Worm (Caenorhabditis elegans) whole organism, L4 larva: ENCODE measurements around the gene F53C3.7.

Experiments
- F10B5.3 ChIP-seq: sonication (generic microtip); optimal IDR thresholded peaks from 2 replicates; lab custom pipeline; 2016; ENCODE audit warnings: mild to moderate bottlenecking, missing genetic modification characterization, missing compliant biosample characterization
- F37D6.2 ChIP-seq: sonication (generic microtip); optimal IDR thresholded peaks from 2 replicates; lab custom pipeline; 2016; ENCODE audit warnings: mild to moderate bottlenecking, missing genetic modification characterization, missing compliant biosample characterization
- R02D3.7 ChIP-seq: fragments of 150-350 bp; sonication (generic microtip); optimal IDR thresholded peaks from 3 replicates; lab custom pipeline; 2014; ENCODE audit warnings: missing biosample characterization, missing genetic modification characterization
- Y105C5A.15 ChIP-seq: fragments of 200-800 bp; sonication (Bioruptor generic); IDR thresholded peaks from 2 replicates; pipeline ENCODE4 v1.3.6; 2022; ENCODE audit warnings: missing genetic modification characterization, missing compliant biosample characterization
- Y48G9A.11 ChIP-seq: fragments of 200-800 bp; sonication (Bioruptor generic); IDR thresholded peaks from 2 replicates; pipeline ENCODE4 v1.3.6; 2022; ENCODE audit warnings: missing genetic modification reagents, missing genetic modification characterization, missing compliant biosample characterization
- Y75B8A.6 ChIP-seq: fragments of 200-800 bp; sonication (Bioruptor generic); IDR thresholded peaks from 2 replicates; pipeline ENCODE4 v1.3.6; 2022; ENCODE audit warnings: missing genetic modification reagents, missing genetic modification characterization, missing compliant biosample characterization
- ZK337.2 ChIP-seq: fragments of 200-800 bp; sonication (Bioruptor generic); IDR thresholded peaks from 2 replicates; pipeline ENCODE4 v1.3.6; 2022; ENCODE audit warnings: missing genetic modification reagents, missing genetic modification characterization, missing compliant biosample characterization
- aha-1 ChIP-seq: fragments of 150-350 bp; peaks from one replicate; lab custom pipeline; 2014; ENCODE audit warnings: missing biosample characterization, missing genetic modification characterization
- arid-1 ChIP-seq: fragments of 200-800 bp; sonication (Bioruptor generic); conservative IDR thresholded peaks from 2 replicates; pipeline ENCODE4 v1.3.6; 2022; ENCODE audit warnings: missing genetic modification reagents, missing genetic modification characterization, missing compliant biosample characterization
- ceh-28 ChIP-seq: fragments of 150-350 bp; optimal IDR thresholded peaks from 2 replicates; lab custom pipeline; 2014; ENCODE audit warnings: missing biosample characterization, missing genetic modification reagents, missing genetic modification characterization
- ceh-32 ChIP-seq: sonication (generic microtip); optimal IDR thresholded peaks from 2 replicates; lab custom pipeline; 2016; ENCODE audit warnings: mild to moderate bottlenecking, missing genetic modification characterization, missing compliant biosample characterization; ENCODE audit not compliant: poor library complexity
- ces-1 ChIP-seq: fragments of 150-350 bp; sonication (generic microtip); optimal IDR thresholded peaks from 4 replicates; lab custom pipeline; 2014; ENCODE audit warnings: missing biosample characterization, missing genetic modification reagents, missing genetic modification characterization
- cey-2 ChIP-seq: sonication (generic microtip); optimal IDR thresholded peaks from 3 replicates; lab custom pipeline; 2017; ENCODE audit warnings: missing genetic modification characterization, mild to moderate bottlenecking, missing compliant biosample characterization, antibody characterized with exemption, borderline replicate concordance; ENCODE audit not compliant: insufficient read depth
- daf-16 ChIP-seq, 3 experiments: sonication (generic microtip); optimal IDR thresholded peaks; 2 replicates each; lab custom pipeline; 2016 to 2017; ENCODE audit warnings: missing genetic modification characterization in 3 of 3, missing genetic modification reagents in 3 of 3, mild to moderate bottlenecking in 2 of 3, missing compliant biosample characterization in 2 of 3, missing biosample characterization in 1 of 3, moderate library complexity in 1 of 3
- daf-19 ChIP-seq: fragments of 200-800 bp; sonication (Bioruptor generic); conservative IDR thresholded peaks from 2 replicates; pipeline ENCODE4 v1.3.6; 2022; ENCODE audit warnings: missing genetic modification characterization, missing compliant biosample characterization
- dmd-6 ChIP-seq: fragments of 200-800 bp; sonication (Bioruptor generic); IDR thresholded peaks from 2 replicates; pipeline ENCODE4 v1.3.6; 2022; ENCODE audit warnings: missing genetic modification reagents, missing genetic modification characterization, missing compliant biosample characterization
- dmd-9 ChIP-seq: fragments of 200-800 bp; sonication (Bioruptor generic); IDR thresholded peaks from 2 replicates; pipeline ENCODE4 v1.3.6; 2022; ENCODE audit warnings: missing genetic modification reagents, missing genetic modification characterization, missing compliant biosample characterization
- dpl-1 ChIP-seq: fragments of 150-350 bp; optimal IDR thresholded peaks from 2 replicates; lab custom pipeline; 2014; ENCODE audit warnings: missing biosample characterization, missing genetic modification reagents, missing genetic modification characterization
- duxl-1 ChIP-seq: sonication (generic microtip); optimal IDR thresholded peaks from 2 replicates; lab custom pipeline; 2016; ENCODE audit warnings: mild to moderate bottlenecking, missing genetic modification characterization, moderate library complexity, missing compliant biosample characterization; ENCODE audit not compliant: poor library complexity
- egl-27 ChIP-seq: sonication (generic microtip); optimal IDR thresholded peaks from 3 replicates; lab custom pipeline; 2017; ENCODE audit warnings: missing biosample characterization, missing genetic modification reagents, missing genetic modification characterization
- egl-43 ChIP-seq: fragments of 200-800 bp; sonication (Bioruptor generic); IDR thresholded peaks from 2 replicates; pipeline ENCODE4 v1.3.6; 2022; ENCODE audit warnings: missing genetic modification reagents, missing genetic modification characterization, missing compliant biosample characterization
- fos-1 ChIP-seq: fragments of 150-350 bp; optimal IDR thresholded peaks from 2 replicates; lab custom pipeline; 2014; ENCODE audit warnings: missing biosample characterization, missing genetic modification characterization
- hif-1 ChIP-seq, 2 experiments: sonication (generic microtip); optimal IDR thresholded peaks; 2 replicates each; lab custom pipeline; 2016 to 2017; ENCODE audit warnings: missing compliant biosample characterization in 2 of 2, missing genetic modification characterization in 2 of 2, missing genetic modification reagents in 2 of 2, missing genotype in 2 of 2, mild to moderate bottlenecking in 1 of 2
- hlh-11 ChIP-seq: fragments of 200-800 bp; sonication (Bioruptor generic); optimal IDR thresholded peaks from 2 replicates; lab custom pipeline; 2018; ENCODE audit warnings: mild to moderate bottlenecking, missing genetic modification characterization, missing compliant biosample characterization
- hmg-1.1 ChIP-seq: fragments of 200-800 bp; sonication (Bioruptor generic); IDR thresholded peaks from 2 replicates; pipeline ENCODE4 v1.3.6; 2022; ENCODE audit warnings: missing genetic modification reagents, missing genetic modification characterization, missing compliant biosample characterization
- mdl-1 ChIP-seq, 2 experiments: fragments of 150-350 bp in 1 of 2; sonication (generic microtip) in 1 of 2; optimal IDR thresholded peaks; 2 replicates each; lab custom pipeline; 2014 to 2017; ENCODE audit warnings: missing biosample characterization in 2 of 2, missing genetic modification characterization in 2 of 2
- mes-2 ChIP-seq: sonication (generic microtip); optimal IDR thresholded peaks from 2 replicates; lab custom pipeline; 2016; ENCODE audit warnings: missing genotype, mild to moderate bottlenecking, missing genetic modification characterization, missing compliant biosample characterization; ENCODE audit not compliant: poor library complexity, severe bottlenecking
- nhr-11 ChIP-seq: fragments of 150-350 bp; optimal IDR thresholded peaks from 2 replicates; lab custom pipeline; 2014; ENCODE audit warnings: missing biosample characterization, missing genetic modification characterization
- nhr-111 ChIP-seq: fragments of 200-800 bp; sonication (Bioruptor generic); optimal IDR thresholded peaks from 2 replicates; lab custom pipeline; 2018; ENCODE audit warnings: mild to moderate bottlenecking, missing genetic modification characterization, missing compliant biosample characterization
- nhr-237 ChIP-seq: sonication (generic microtip); optimal IDR thresholded peaks from 2 replicates; lab custom pipeline; 2017; ENCODE audit warnings: missing biosample characterization, missing genetic modification characterization
- nhr-28 ChIP-seq: fragments of 150-350 bp; optimal IDR thresholded peaks from 2 replicates; lab custom pipeline; 2014; ENCODE audit warnings: missing biosample characterization, missing genetic modification characterization
- nhr-41 ChIP-seq: fragments of 200-800 bp; sonication (Bioruptor generic); IDR thresholded peaks from 2 replicates; pipeline ENCODE4 v1.3.6; 2022; ENCODE audit warnings: missing genetic modification reagents, missing genetic modification characterization, missing compliant biosample characterization
- nhr-48 ChIP-seq: sonication (generic microtip); optimal IDR thresholded peaks from 2 replicates; lab custom pipeline; 2016; ENCODE audit warnings: mild to moderate bottlenecking, missing genetic modification characterization, missing compliant biosample characterization
- php-3 ChIP-seq: fragments of 200-800 bp; sonication (Bioruptor generic); IDR thresholded peaks from 2 replicates; pipeline ENCODE4 v1.3.6; 2022; ENCODE audit warnings: missing genetic modification reagents, missing genetic modification characterization, missing compliant biosample characterization
- rbr-2 ChIP-seq: sonication (generic microtip); optimal IDR thresholded peaks from 2 replicates; lab custom pipeline; 2016; ENCODE audit warnings: missing genotype, missing genetic modification characterization, missing compliant biosample characterization
- set-16 ChIP-seq: fragments of 200-800 bp; sonication (Bioruptor generic); IDR thresholded peaks from 2 replicates; pipeline ENCODE4 v1.3.6; 2022; ENCODE audit warnings: missing genetic modification reagents, missing genetic modification characterization, missing compliant biosample characterization
- spr-3 ChIP-seq: fragments of 200-800 bp; sonication (Bioruptor generic); optimal IDR thresholded peaks from 2 replicates; lab custom pipeline; 2018; ENCODE audit warnings: mild to moderate bottlenecking, missing genetic modification characterization, missing compliant biosample characterization
- tag-97 ChIP-seq: fragments of 200-800 bp; sonication (Bioruptor generic); IDR thresholded peaks from 2 replicates; pipeline ENCODE4 v1.3.6; 2022; ENCODE audit warnings: missing genetic modification characterization, missing compliant biosample characterization
- tra-1 ChIP-seq: fragments of 200-800 bp; sonication (Bioruptor generic); IDR thresholded peaks from 2 replicates; pipeline ENCODE4 v1.3.6; 2022; ENCODE audit warnings: missing genetic modification reagents, missing genetic modification characterization, missing compliant biosample characterization
- unc-130 ChIP-seq: sonication (generic microtip); optimal IDR thresholded peaks from 2 replicates; lab custom pipeline; 2016; ENCODE audit warnings: missing genetic modification reagents, missing genetic modification characterization, missing compliant biosample characterization
- unc-62 ChIP-seq, 3 experiments: fragments of 150-350 bp in 1 of 3; sonication (generic microtip); optimal IDR thresholded peaks in 2 of 3; peaks in 1 of 3; 1 replicate in 1 of 3; 2 replicates in 2 of 3; lab custom pipeline; 2014 to 2017; ENCODE audit warnings: missing biosample characterization in 3 of 3, missing genetic modification characterization in 3 of 3, missing genetic modification reagents in 3 of 3, missing genotype in 1 of 3
- zag-1 ChIP-seq: fragments of 150-350 bp; optimal IDR thresholded peaks from 2 replicates; lab custom pipeline; 2014; ENCODE audit warnings: missing biosample characterization, missing genetic modification characterization
- zfp-2 ChIP-seq: sonication (generic microtip); optimal IDR thresholded peaks from 2 replicates; lab custom pipeline; 2016; ENCODE audit warnings: mild to moderate bottlenecking, missing genetic modification characterization, missing compliant biosample characterization

The F53C3.7 gene

DNA sequence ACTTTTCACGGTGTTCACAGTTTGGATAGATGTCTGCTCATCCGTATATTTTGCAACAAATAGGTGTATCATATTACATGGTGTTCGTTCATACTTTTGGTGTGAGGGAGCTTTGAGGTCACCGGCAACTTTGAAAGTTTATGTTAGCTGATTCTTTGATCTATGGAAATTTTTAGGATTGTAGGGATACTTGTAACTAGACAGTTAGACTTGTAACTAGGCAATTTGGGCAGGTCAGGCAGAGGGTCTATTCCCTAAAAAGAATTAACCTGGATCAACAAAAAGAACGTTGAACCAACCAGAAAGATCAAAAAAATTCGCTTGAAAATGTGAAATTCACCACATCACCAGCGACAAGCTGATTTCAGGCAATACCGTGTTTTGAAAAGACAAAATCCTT is 944 bp upstream of the F53C3.7 start:
- TF ChIP-seq zfp-2 (tag; lab: Kevin White, UChicago) = no peak
- TF ChIP-seq php-3 (GFP tag; lab: Robert Waterston, UW) = no peak
- TF ChIP-seq aha-1 (tag; lab: Kevin White, UChicago) = peak; percentile 93
- TF ChIP-seq, all 104 proteins: peak for 1

DNA sequence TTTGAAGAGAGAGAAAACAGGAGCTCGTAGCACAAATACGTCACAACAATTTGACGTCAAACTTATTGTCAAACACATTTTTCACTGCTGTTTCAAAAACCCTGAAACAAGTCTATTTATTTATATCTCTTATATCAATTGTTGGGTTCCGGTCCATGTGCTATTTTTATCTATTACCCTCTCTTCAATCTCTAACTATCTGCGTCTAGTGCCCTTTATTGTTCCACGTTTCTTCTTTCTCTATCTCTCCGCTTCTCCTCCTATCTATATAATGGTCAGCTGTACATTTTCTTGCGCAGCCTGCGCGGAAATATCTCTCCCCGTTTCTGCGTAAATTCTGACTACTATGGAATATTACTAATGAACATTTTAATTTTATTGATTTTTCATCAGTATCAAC is 2.1 kb downstream of the F53C3.7 start:
- TF ChIP-seq dpl-1 (GFP tag; lab: Kevin White, UChicago) (no peak), set-16 (no peak), duxl-1 (peak; percentile 52), cey-2 (tag; lab: Kevin White, UChicago) (no peak), fos-1 (tag; lab: Kevin White, UChicago) (no peak), hlh-11 (peak; percentile 67), dmd-9 (GFP tag; lab: Robert Waterston, UW) (no peak), F10B5.3 (tag; lab: Kevin White, UChicago) (no peak), spr-3 (no peak), daf-16 (GFP tag; optimal IDR thresholded peaks at IDR 0.05; lab: Kevin White, UChicago) (peak in 1 of 2 experiments; percentile 73), daf-16 (tag; optimal IDR thresholded peaks at IDR 0.05; lab: Kevin White, UChicago) (no peak), mdl-1 (tag; optimal IDR thresholded peaks at IDR 0.05; lab: Kevin White, UChicago) (peak in 1 of 2 experiments; percentile 77), egl-43 (no peak), nhr-28 (tag; lab: Kevin White, UChicago) (peak; percentile 42), nhr-237 (tag; lab: Kevin White, UChicago) (no peak), aha-1 (tag; lab: Kevin White, UChicago) (peak; percentile 92)

DNA sequence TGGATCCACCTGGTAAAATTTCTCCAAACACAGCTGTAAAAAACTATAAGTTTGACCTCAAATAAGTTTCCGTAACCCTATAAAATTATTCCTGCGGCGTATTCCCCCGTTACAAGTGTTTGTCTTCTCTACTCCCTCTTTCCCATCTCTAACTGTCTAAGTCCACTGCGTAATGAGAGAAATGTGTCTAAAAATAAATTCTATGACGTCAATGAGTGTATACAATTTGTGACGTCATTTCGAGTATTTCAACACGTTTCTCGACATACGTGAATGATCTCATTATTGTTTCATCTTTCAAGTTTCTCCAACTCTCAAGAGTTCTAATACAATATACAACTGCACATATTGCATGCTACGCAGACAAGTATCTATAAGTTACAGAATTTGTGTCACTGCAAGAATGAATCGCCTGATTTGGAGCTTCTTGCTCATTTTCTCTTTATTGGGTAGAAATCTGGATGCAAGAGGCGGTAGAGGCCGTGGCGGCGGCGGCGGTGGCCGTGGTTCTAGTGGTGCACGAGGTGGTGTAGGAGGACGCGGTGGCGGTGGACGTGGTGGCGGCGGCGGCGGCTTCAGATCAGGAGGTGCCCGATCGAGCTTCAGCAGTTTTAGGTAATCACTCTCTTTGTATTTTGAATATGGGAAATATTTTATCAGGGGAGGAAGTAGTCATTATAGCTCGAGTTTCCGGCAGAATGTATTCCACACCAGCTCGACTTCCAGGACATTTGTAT is 3.1 kb downstream of the F53C3.7 start, which contains the start of gene F53C3.6:
F53C3.6 (plus strand) TSS at position 385 of the 737 bp plus-strand sequence.
- TF ChIP-seq ZK337.2 (GFP tag; lab: Robert Waterston, UW) (no peak), Y75B8A.6 (GFP tag; lab: Robert Waterston, UW) (no peak), rbr-2 (tag; lab: Kevin White, UChicago) (no peak), unc-130 (GFP tag; lab: Kevin White, UChicago) (no peak), nhr-11 (peak; percentile 28), mes-2 (tag; lab: Kevin White, UChicago) (peak; percentile 38), tag-97 (no peak), ceh-32 (tag; lab: Kevin White, UChicago) (no peak), hmg-1.1 (GFP tag; lab: Robert Waterston, UW) (0 out of 2 replicates have a peak, but pooled peaks have one; percentile 37), daf-19 (no peak), tra-1 (GFP tag; lab: Robert Waterston, UW) (no peak), Y48G9A.11 (GFP tag; lab: Robert Waterston, UW) (no peak), duxl-1 (no peak), ceh-28 (tag; lab: Kevin White, UChicago) (no peak), arid-1 (GFP tag; lab: Robert Waterston, UW) (no peak), nhr-28 (tag; lab: Kevin White, UChicago) (peak; percentile 54), zag-1 (no peak), aha-1 (tag; lab: Kevin White, UChicago) (peak; percentile 98), F37D6.2 (tag; lab: Kevin White, UChicago) (peak; percentile 33), ces-1 (GFP tag; lab: Kevin White, UChicago) (no peak), nhr-48 (tag; lab: Kevin White, UChicago) (peak; percentile 54), nhr-237 (tag; lab: Kevin White, UChicago) (no peak), hif-1 (tag; optimal IDR thresholded peaks at IDR 0.05; lab: Kevin White, UChicago) (peak in 1 of 2 experiments; percentile 24), set-16 (peak; percentile 94), unc-62 (GFP tag; optimal IDR thresholded peaks at IDR 0.05 in 1 of 2; lab: Kevin White, UChicago) (peak in 1 of 2 experiments; percentile 78), unc-62 (tag; optimal IDR thresholded peaks at IDR 0.05; lab: Kevin White, UChicago) (no peak), dmd-6 (peak; percentile 60), dpl-1 (GFP tag; lab: Kevin White, UChicago) (peak; percentile 21), nhr-41 (no peak), nhr-111 (no peak), R02D3.7 (no peak), Y105C5A.15 (GFP tag; lab: Robert Waterston, UW) (no peak), egl-27 (tag; lab: Kevin White, UChicago) (no peak)
